Worm (Caenorhabditis elegans) whole organism, L4 larva: Measurements from ENCODE around the gene tin-9.1.

Experiments used
- attf-4 ChIP-seq: sonication (generic microtip); optimal IDR thresholded peaks from 3 replicates; lab custom pipeline; 2017; ENCODE audit warnings: missing biosample characterization, missing genetic modification characterization
- hlh-30 ChIP-seq: sonication (generic microtip); optimal IDR thresholded peaks from 2 replicates; lab custom pipeline; 2017; ENCODE audit warnings: antibody characterized with exemption, mild to moderate bottlenecking, missing genetic modification characterization, missing compliant biosample characterization; ENCODE audit not compliant: insufficient read depth
- lin-13 ChIP-seq: fragments of 150-350 bp; optimal IDR thresholded peaks from 2 replicates; lab custom pipeline; 2014; ENCODE audit warnings: missing biosample characterization, missing genetic modification reagents, missing genetic modification characterization
- nhr-25 ChIP-seq: sonication (generic microtip); optimal IDR thresholded peaks from 2 replicates; lab custom pipeline; 2017; ENCODE audit warnings: missing genetic modification characterization, mild to moderate bottlenecking, missing compliant biosample characterization, antibody characterized with exemption, moderate library complexity, borderline replicate concordance; ENCODE audit not compliant: insufficient read depth
- pqm-1 ChIP-seq: sonication (generic microtip); optimal IDR thresholded peaks from 2 replicates; lab custom pipeline; 2017; ENCODE audit warnings: missing biosample characterization, missing genetic modification characterization
- zag-1 ChIP-seq: fragments of 150-350 bp; optimal IDR thresholded peaks from 2 replicates; lab custom pipeline; 2014; ENCODE audit warnings: missing biosample characterization, missing genetic modification characterization
- zfp-2 ChIP-seq: sonication (generic microtip); optimal IDR thresholded peaks from 2 replicates; lab custom pipeline; 2016; ENCODE audit warnings: mild to moderate bottlenecking, missing genetic modification characterization, missing compliant biosample characterization
- ztf-11 ChIP-seq: fragments of 150-350 bp; optimal IDR thresholded peaks from 2 replicates; lab custom pipeline; 2014; ENCODE audit warnings: missing biosample characterization, missing genetic modification characterization

DNA sequence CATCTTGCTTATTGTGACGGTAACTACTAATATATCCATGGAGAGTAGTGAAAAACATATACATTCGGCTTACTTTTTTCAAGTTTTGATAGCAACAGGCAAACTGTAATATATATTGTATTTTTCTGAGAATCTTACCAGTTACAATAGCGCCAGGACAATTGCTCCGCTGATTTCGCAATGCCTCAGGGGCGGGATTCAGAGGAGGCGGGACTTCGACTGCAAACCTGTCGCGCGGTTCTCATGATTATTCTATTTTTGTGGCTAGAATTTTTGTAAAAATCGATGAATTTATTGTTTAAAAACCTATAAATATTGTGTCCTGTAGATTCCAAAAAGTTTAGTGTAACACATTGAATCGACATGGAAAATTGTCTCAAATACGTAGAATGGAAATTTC is 13.4 kb downstream of the tin-9.1 start:
- no peak for TF ChIP-seq lin-13 (GFP tag; lab: Kevin White, UChicago)
- TF ChIP-seq nhr-25 (tag; lab: Kevin White, UChicago), result no peak
- TF ChIP-seq hlh-30, result no peak
- TF ChIP-seq zfp-2, result no peak
- no peak for TF ChIP-seq attf-4
- TF ChIP-seq zag-1 (tag; lab: Kevin White, UChicago), result no peak
- TF ChIP-seq ztf-11, result no peak
- no peak for TF ChIP-seq pqm-1 (tag; lab: Kevin White, UChicago)
